Worm (Caenorhabditis elegans) whole organism, L2 larva: ENCODE data around the gene R03D7.15.

Source experiments
- C34F6.9 ChIP-seq: fragments of 150-350 bp; optimal IDR thresholded peaks from 2 replicates; lab custom pipeline; 2014; ENCODE audit warnings: missing biosample characterization, missing genetic modification characterization
- F13H6.1 ChIP-seq: sonication (generic microtip); optimal IDR thresholded peaks from 2 replicates; lab custom pipeline; 2016; ENCODE audit warnings: missing genetic modification characterization, missing compliant biosample characterization
- R02D3.7 ChIP-seq: fragments of 150-350 bp; optimal IDR thresholded peaks from 2 replicates; lab custom pipeline; 2014; ENCODE audit warnings: missing biosample characterization, missing genetic modification characterization
- Y55F3AM.14 ChIP-seq: fragments of 200-800 bp; sonication (Bioruptor generic); optimal IDR thresholded peaks from 2 replicates; lab custom pipeline; 2018; ENCODE audit warnings: mild to moderate bottlenecking, missing genetic modification characterization, missing compliant biosample characterization
- aly-2 ChIP-seq: fragments of 150-350 bp; optimal IDR thresholded peaks from 2 replicates; lab custom pipeline; 2014; ENCODE audit warnings: missing biosample characterization, missing genetic modification characterization
- ceh-16 ChIP-seq: fragments of 150-350 bp; optimal IDR thresholded peaks from 2 replicates; lab custom pipeline; 2014; ENCODE audit warnings: missing biosample characterization, missing genetic modification characterization
- crh-2 ChIP-seq: sonication (generic microtip); optimal IDR thresholded peaks from 2 replicates; lab custom pipeline; 2017; ENCODE audit warnings: missing biosample characterization, missing genetic modification characterization
- egl-27 ChIP-seq: sonication (generic microtip); optimal IDR thresholded peaks from 3 replicates; lab custom pipeline; 2017; ENCODE audit warnings: missing biosample characterization, missing genetic modification reagents, missing genetic modification characterization
- fos-1 ChIP-seq: fragments of 150-350 bp; optimal IDR thresholded peaks from 2 replicates; lab custom pipeline; 2014; ENCODE audit warnings: missing biosample characterization, missing genetic modification characterization
- lin-11 ChIP-seq: fragments of 150-350 bp; sonication (generic microtip); optimal IDR thresholded peaks from 2 replicates; lab custom pipeline; 2014; ENCODE audit warnings: missing biosample characterization, missing genetic modification characterization, inconsistent platforms, mixed read lengths
- lin-39 ChIP-seq: fragments of 150-350 bp; optimal IDR thresholded peaks from 2 replicates; lab custom pipeline; 2014; ENCODE audit warnings: missing biosample characterization, missing genetic modification reagents, missing genetic modification characterization
- lsy-2 ChIP-seq, 2 experiments: fragments of 150-350 bp in 1 of 2; sonication (generic microtip) in 1 of 2; optimal IDR thresholded peaks; 2 replicates each; lab custom pipeline; 2014 to 2017; ENCODE audit warnings: missing biosample characterization in 2 of 2, missing genetic modification characterization in 2 of 2
- mab-5 ChIP-seq: fragments of 150-350 bp; optimal IDR thresholded peaks from 2 replicates; lab custom pipeline; 2014; ENCODE audit warnings: missing biosample characterization, missing genetic modification characterization
- mbf-1 ChIP-seq: sonication (generic microtip); optimal IDR thresholded peaks from 2 replicates; lab custom pipeline; 2017; ENCODE audit warnings: missing biosample characterization, missing genetic modification characterization
- mdl-1 ChIP-seq, 2 experiments: fragments of 150-350 bp in 1 of 2; sonication (generic microtip) in 1 of 2; optimal IDR thresholded peaks; 2 replicates each; lab custom pipeline; 2017; ENCODE audit warnings: missing biosample characterization in 2 of 2, missing genetic modification characterization in 2 of 2
- nhr-10 ChIP-seq: sonication (generic microtip); optimal IDR thresholded peaks from 2 replicates; lab custom pipeline; 2017; ENCODE audit warnings: missing biosample characterization, missing genetic modification characterization
- nhr-11 ChIP-seq: fragments of 150-350 bp; optimal IDR thresholded peaks from 2 replicates; lab custom pipeline; 2014; ENCODE audit warnings: missing biosample characterization, missing genetic modification characterization
- nhr-12 ChIP-seq: fragments of 150-350 bp; optimal IDR thresholded peaks from 2 replicates; lab custom pipeline; 2014; ENCODE audit warnings: missing biosample characterization, missing genetic modification characterization
- nhr-129 ChIP-seq: fragments of 150-350 bp; optimal IDR thresholded peaks from 2 replicates; lab custom pipeline; 2014; ENCODE audit warnings: missing biosample characterization, missing genetic modification characterization
- nhr-21 ChIP-seq: fragments of 150-350 bp; optimal IDR thresholded peaks from 2 replicates; lab custom pipeline; 2014; ENCODE audit warnings: missing biosample characterization, missing genetic modification characterization
- nhr-23 ChIP-seq: fragments of 150-350 bp; optimal IDR thresholded peaks from 2 replicates; lab custom pipeline; 2014; ENCODE audit warnings: missing biosample characterization, missing genetic modification reagents, missing genetic modification characterization
- nhr-237 ChIP-seq: fragments of 150-350 bp; optimal IDR thresholded peaks from 2 replicates; lab custom pipeline; 2014; ENCODE audit warnings: missing biosample characterization, missing genetic modification characterization
- nhr-25 ChIP-seq: fragments of 150-350 bp; sonication (generic microtip); optimal IDR thresholded peaks from 3 replicates; lab custom pipeline; 2014; ENCODE audit warnings: missing biosample characterization, missing genetic modification characterization
- nhr-77 ChIP-seq: fragments of 150-350 bp; optimal IDR thresholded peaks from 2 replicates; lab custom pipeline; 2014; ENCODE audit warnings: missing biosample characterization, missing genetic modification characterization
- peb-1 ChIP-seq: fragments of 150-350 bp; optimal IDR thresholded peaks from 2 replicates; lab custom pipeline; 2014; ENCODE audit warnings: missing biosample characterization, missing genetic modification characterization
- sem-4 ChIP-seq: fragments of 150-350 bp; optimal IDR thresholded peaks from 2 replicates; lab custom pipeline; 2014; ENCODE audit warnings: missing biosample characterization, missing genetic modification reagents, missing genetic modification characterization
- skn-1 ChIP-seq: sonication (generic microtip); optimal IDR thresholded peaks from 2 replicates; lab custom pipeline; 2017; ENCODE audit warnings: missing biosample characterization, missing genetic modification characterization
- sma-3 ChIP-seq: sonication (generic microtip); optimal IDR thresholded peaks from 2 replicates; lab custom pipeline; 2016; ENCODE audit warnings: missing genetic modification reagents, missing genetic modification characterization, missing compliant biosample characterization
- sma-9 ChIP-seq, 2 experiments: fragments of 150-350 bp in 1 of 2; sonication (generic microtip) in 1 of 2; optimal IDR thresholded peaks; 2 replicates each; lab custom pipeline; 2014 to 2016; ENCODE audit warnings: missing genetic modification characterization in 2 of 2, mild to moderate bottlenecking in 1 of 2, missing biosample characterization in 1 of 2, missing compliant biosample characterization in 1 of 2, missing genetic modification reagents in 1 of 2, moderate library complexity in 1 of 2
- unc-39 ChIP-seq: fragments of 150-350 bp; optimal IDR thresholded peaks from 2 replicates; lab custom pipeline; 2014; ENCODE audit warnings: missing biosample characterization, missing genetic modification characterization
- unc-55 ChIP-seq: fragments of 150-350 bp; sonication (generic microtip); optimal IDR thresholded peaks from 3 replicates; lab custom pipeline; 2014; ENCODE audit warnings: missing biosample characterization, missing genetic modification reagents, missing genetic modification characterization
- unc-62 ChIP-seq: fragments of 150-350 bp; optimal IDR thresholded peaks from 2 replicates; lab custom pipeline; 2014; ENCODE audit warnings: missing biosample characterization, missing genetic modification reagents, missing genetic modification characterization
- zag-1 ChIP-seq: fragments of 150-350 bp; optimal IDR thresholded peaks from 2 replicates; lab custom pipeline; 2014; ENCODE audit warnings: missing biosample characterization, missing genetic modification characterization
- ztf-1 ChIP-seq: fragments of 200-800 bp; sonication (Bioruptor generic); conservative IDR thresholded peaks from 2 replicates; pipeline ENCODE4 v1.3.6; 2022; ENCODE audit warnings: missing genetic modification characterization, missing compliant biosample characterization
- ztf-4 ChIP-seq: fragments of 150-350 bp; optimal IDR thresholded peaks from 2 replicates; lab custom pipeline; 2014; ENCODE audit warnings: missing biosample characterization, missing genetic modification characterization

R03D7.15 gene

DNA sequence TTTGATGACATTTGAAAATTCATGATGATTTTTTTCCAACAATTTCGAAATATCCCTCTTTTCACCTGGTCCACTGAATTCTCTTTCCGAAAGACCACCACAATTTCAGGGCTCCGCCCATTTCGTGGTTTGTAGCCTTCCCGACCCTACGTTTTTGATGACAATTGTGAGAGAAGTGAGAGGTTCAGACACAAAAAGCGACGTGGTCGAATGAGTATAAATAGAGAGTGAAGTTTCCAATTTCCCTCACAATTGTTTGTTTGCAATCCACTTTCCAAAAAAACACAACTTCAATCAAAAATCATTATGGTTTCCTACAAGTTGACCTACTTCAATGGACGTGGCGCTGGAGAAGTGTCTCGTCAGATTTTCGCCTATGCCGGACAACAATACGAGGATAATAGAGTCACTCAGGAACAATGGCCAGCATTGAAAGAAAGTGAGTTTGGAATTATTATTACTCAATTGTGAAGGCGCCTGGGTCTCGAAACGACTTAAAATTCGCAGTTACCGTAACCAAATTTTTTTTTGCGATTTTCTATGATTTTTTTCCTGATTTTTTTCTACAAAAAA is 8.2 kb downstream of the R03D7.15 start, which contains the start of gene gst-5:
Gene gst-5, plus strand, starts transcription at position 246 of the 573 bp plus-strand sequence.
- peak; percentile 75 for TF ChIP-seq sma-9 (GFP tag; optimal IDR thresholded peaks at IDR 0.05; lab: Kevin White, UChicago)
- no peak for TF ChIP-seq sma-9 (tag; optimal IDR thresholded peaks at IDR 0.05; lab: Kevin White, UChicago)
- peak; percentile 5 for TF ChIP-seq nhr-11 (tag; lab: Kevin White, UChicago)
- TF ChIP-seq lin-11 (tag; lab: Kevin White, UChicago), result no peak
- TF ChIP-seq lsy-2 (tag; optimal IDR thresholded peaks at IDR 0.05; lab: Kevin White, UChicago), result peak; percentile 24 to 57
- peak in 1 of 2 experiments; percentile 2 for TF ChIP-seq mdl-1 (tag; optimal IDR thresholded peaks at IDR 0.05; lab: Kevin White, UChicago)
- peak; percentile 68 for TF ChIP-seq fos-1 (tag; lab: Kevin White, UChicago)
- TF ChIP-seq F13H6.1 (tag; lab: Kevin White, UChicago), result peak; percentile 61
- TF ChIP-seq crh-2 (tag; lab: Kevin White, UChicago), result peak; percentile 48
- peak; percentile 29 for TF ChIP-seq C34F6.9 (tag; lab: Kevin White, UChicago)
- TF ChIP-seq sem-4 (tag; lab: Kevin White, UChicago), result no peak
- no peak for TF ChIP-seq mbf-1
- TF ChIP-seq ztf-4 (tag; lab: Kevin White, UChicago), result peak; percentile 4
- peak; percentile 85 for TF ChIP-seq skn-1 (tag; lab: Kevin White, UChicago)
- TF ChIP-seq R02D3.7, result no peak
- TF ChIP-seq nhr-129 (tag; lab: Kevin White, UChicago), result peak; percentile 86

- TF ChIP-seq peb-1 (tag; lab: Kevin White, UChicago) (no peak), nhr-237 (no peak)
Measured at ce11 chrII:10953065-10953464, 11.0 kb downstream of the R03D7.15 start, which contains the start of gene nos-1. nos-1 (minus strand) TSS chrII:10953165.

DNA sequence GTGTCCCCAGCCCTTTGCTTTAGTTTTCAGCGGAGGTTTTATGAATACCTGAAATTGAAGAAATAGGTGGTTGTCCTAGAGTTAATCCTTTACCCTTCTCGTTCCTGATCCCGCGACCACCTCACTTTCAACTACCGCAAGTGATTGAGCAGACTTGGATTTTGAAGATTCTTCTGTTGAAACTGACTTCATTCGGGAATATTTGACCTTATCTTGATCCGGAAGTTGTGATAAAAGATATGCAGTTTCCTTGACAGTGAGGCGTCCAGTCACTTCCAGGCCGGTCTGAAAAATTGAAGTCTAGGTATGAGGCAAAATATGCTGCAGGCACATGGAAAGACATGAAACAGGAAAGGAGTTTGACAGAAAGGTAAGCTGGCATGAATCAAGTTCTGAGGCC is 13.1 kb downstream of the R03D7.15 start:
- TF ChIP-seq zag-1, result no peak
- no peak for TF ChIP-seq peb-1 (tag; lab: Kevin White, UChicago)
- no peak for TF ChIP-seq lin-39
- no peak for TF ChIP-seq nhr-21 (tag; lab: Kevin White, UChicago)
- TF ChIP-seq unc-39, result no peak
- no peak for TF ChIP-seq sem-4 (tag; lab: Kevin White, UChicago)
- no peak for TF ChIP-seq Y55F3AM.14 (GFP tag; lab: Kevin White, UChicago)
- TF ChIP-seq mdl-1 (tag; optimal IDR thresholded peaks at IDR 0.05; lab: Kevin White, UChicago), result no peak
- no peak for TF ChIP-seq fos-1 (tag; lab: Kevin White, UChicago)
- TF ChIP-seq R02D3.7, result no peak
- no peak for TF ChIP-seq egl-27 (tag; lab: Kevin White, UChicago)
- TF ChIP-seq sma-3 (GFP tag; lab: Kevin White, UChicago), result no peak
- no peak for TF ChIP-seq unc-62
- TF ChIP-seq skn-1 (tag; lab: Kevin White, UChicago), result no peak

DNA sequence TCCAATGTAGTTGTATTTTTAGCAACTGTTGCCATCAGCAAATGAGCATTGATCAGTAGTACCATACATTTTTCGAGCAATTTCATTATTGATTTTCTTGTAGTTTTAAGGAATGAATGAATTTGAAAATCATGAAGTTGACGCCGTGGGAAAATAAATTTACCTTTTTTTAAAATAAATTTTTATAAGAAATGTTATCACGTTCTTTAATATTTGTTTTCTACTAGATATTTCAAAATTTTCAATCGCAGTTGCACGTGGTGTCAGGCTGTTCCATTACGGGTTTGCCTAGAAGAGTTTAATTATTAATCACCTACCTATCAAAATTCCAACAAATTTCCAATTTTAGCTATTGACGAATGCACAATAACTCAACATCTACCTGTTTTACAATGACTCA is 14.8 kb downstream of the R03D7.15 start, which contains the start of gene R03D7.8:
Gene R03D7.8, minus strand, starts transcription at position 101 of the 400 bp plus-strand sequence.
- no peak for TF ChIP-seq nhr-23 (tag; lab: Kevin White, UChicago)
- TF ChIP-seq unc-55 (GFP tag; lab: Kevin White, UChicago), result no peak
- no peak for TF ChIP-seq zag-1
- no peak for TF ChIP-seq ceh-16
- TF ChIP-seq sma-9 (GFP tag; optimal IDR thresholded peaks at IDR 0.05; lab: Kevin White, UChicago), result no peak
- TF ChIP-seq sma-9 (tag; optimal IDR thresholded peaks at IDR 0.05; lab: Kevin White, UChicago), result no peak
- no peak for TF ChIP-seq mdl-1 (tag; optimal IDR thresholded peaks at IDR 0.05; lab: Kevin White, UChicago)
- no peak for TF ChIP-seq egl-27 (tag; lab: Kevin White, UChicago)
- TF ChIP-seq mab-5 (tag; lab: Kevin White, UChicago), result no peak
- TF ChIP-seq R02D3.7, result no peak
- no peak for TF ChIP-seq nhr-237
- no peak for TF ChIP-seq nhr-10
- no peak for TF ChIP-seq nhr-25
- no peak for TF ChIP-seq fos-1 (tag; lab: Kevin White, UChicago)
- TF ChIP-seq nhr-12 (tag; lab: Kevin White, UChicago), result no peak
- no peak for TF ChIP-seq Y55F3AM.14 (GFP tag; lab: Kevin White, UChicago)
- TF ChIP-seq ztf-1 (GFP tag; lab: Robert Waterston, UW), result no peak
- no peak for TF ChIP-seq aly-2 (tag; lab: Kevin White, UChicago)
- TF ChIP-seq nhr-77 (tag; lab: Kevin White, UChicago), result no peak
